Worm (Caenorhabditis elegans) whole organism, early embryonic: ENCODE data around the gene F16H6.3.
"Not testable (repeated sequence)": the region's sequence is repeated elsewhere in the genome, so short reads cannot be mapped to it uniquely, and the experiment has no call there.

Source experiments
- B0310.2 ChIP-seq: sonication (generic microtip); optimal IDR thresholded peaks from 2 replicates; lab custom pipeline; 2016; ENCODE audit warnings: mild to moderate bottlenecking, missing genetic modification characterization, missing compliant biosample characterization
- F13C5.2 ChIP-seq: sonication (generic microtip); optimal IDR thresholded peaks from 2 replicates; lab custom pipeline; 2017; ENCODE audit warnings: mild to moderate bottlenecking, missing genetic modification characterization, inconsistent platforms, missing compliant biosample characterization
- aly-1 ChIP-seq: sonication (generic microtip); optimal IDR thresholded peaks from 2 replicates; lab custom pipeline; 2016; ENCODE audit warnings: missing genetic modification characterization, missing compliant biosample characterization
- ama-1 ChIP-seq: fragments of 150-350 bp; optimal IDR thresholded peaks from 2 replicates; lab custom pipeline; 2014
- ceh-13 ChIP-seq: fragments of 200-800 bp; sonication (Bioruptor generic); optimal IDR thresholded peaks from 2 replicates; lab custom pipeline; 2018; ENCODE audit warnings: mild to moderate bottlenecking, missing genetic modification characterization, missing compliant biosample characterization
- ceh-36 ChIP-seq: sonication (generic microtip); optimal IDR thresholded peaks from 2 replicates; lab custom pipeline; 2016; ENCODE audit warnings: missing genetic modification characterization, inconsistent platforms, missing compliant biosample characterization
- ets-7 ChIP-seq: sonication (generic microtip); optimal IDR thresholded peaks from 2 replicates; lab custom pipeline; 2016; ENCODE audit warnings: missing genotype, missing genetic modification characterization, missing compliant biosample characterization
- flt-1 ChIP-seq: fragments of 200-800 bp; sonication (Bioruptor generic); IDR thresholded peaks from 2 replicates; pipeline ENCODE4 v1.3.6; 2022; ENCODE audit warnings: missing genetic modification characterization, missing compliant biosample characterization
- hmbx-1 ChIP-seq: sonication (generic microtip); optimal IDR thresholded peaks from 2 replicates; lab custom pipeline; 2016; ENCODE audit warnings: mild to moderate bottlenecking, missing genetic modification characterization, missing compliant biosample characterization
- hmg-4 ChIP-seq: fragments of 200-800 bp; sonication (Bioruptor generic); optimal IDR thresholded peaks from 2 replicates; lab custom pipeline; 2018; ENCODE audit warnings: mild to moderate bottlenecking, missing genetic modification characterization, missing compliant biosample characterization
- hnd-1 ChIP-seq: sonication (generic microtip); optimal IDR thresholded peaks from 2 replicates; lab custom pipeline; 2016; ENCODE audit warnings: missing genetic modification characterization, missing compliant biosample characterization
- pes-1 ChIP-seq: fragments of 200-800 bp; sonication (Bioruptor generic); IDR thresholded peaks from 2 replicates; pipeline ENCODE4 v1.3.6; 2022; ENCODE audit warnings: missing genetic modification reagents, missing genetic modification characterization, missing compliant biosample characterization
- scrt-1 ChIP-seq: fragments of 200-800 bp; sonication (Bioruptor generic); IDR thresholded peaks from 2 replicates; pipeline ENCODE4 v1.3.6; 2022; ENCODE audit warnings: missing genetic modification characterization, missing compliant biosample characterization
- sea-1 ChIP-seq: fragments of 200-800 bp; sonication (Bioruptor generic); conservative IDR thresholded peaks from 2 replicates; pipeline ENCODE4 v1.3.6; 2022; ENCODE audit warnings: missing genetic modification characterization, missing compliant biosample characterization
- tbx-11 ChIP-seq: fragments of 200-800 bp; sonication (Bioruptor generic); IDR thresholded peaks from 2 replicates; pipeline ENCODE4 v1.3.6; 2022; ENCODE audit warnings: missing genetic modification characterization, missing compliant biosample characterization
- tbx-37 ChIP-seq: fragments of 200-800 bp; sonication (Bioruptor generic); conservative IDR thresholded peaks from 2 replicates; pipeline ENCODE4 v1.3.6; 2022; ENCODE audit warnings: missing genetic modification reagents, missing genetic modification characterization, missing compliant biosample characterization
- tra-4 ChIP-seq: sonication (generic microtip); optimal IDR thresholded peaks from 2 replicates; lab custom pipeline; 2017; ENCODE audit warnings: missing genetic modification characterization, missing compliant biosample characterization

The F16H6.3 gene

ce11 chrV:18189181-18189580, 5.9 kb upstream of the F16H6.3 start, which contains the start of gene clec-246:
Gene clec-246 (plus strand): TSS chrV:18189481.
- TF ChIP-seq hnd-1 (tag; lab: Kevin White, UChicago) = no peak
- no peak for TF ChIP-seq F13C5.2 (tag; lab: Kevin White, UChicago)
- TF ChIP-seq scrt-1 (GFP tag; lab: Robert Waterston, UW) = no peak
- TF ChIP-seq B0310.2 = no peak
- TF ChIP-seq sea-1 (GFP tag; lab: Robert Waterston, UW) = no peak

- TF ChIP-seq scrt-1 (GFP tag; lab: Robert Waterston, UW) = no peak
- no peak for TF ChIP-seq ama-1 (lab: Kevin White, UChicago)
- TF ChIP-seq ceh-13 (GFP tag; lab: Kevin White, UChicago) = no peak
- TF ChIP-seq sea-1 (GFP tag; lab: Robert Waterston, UW) = no peak
- TF ChIP-seq aly-1 (tag; lab: Kevin White, UChicago) = no peak
- TF ChIP-seq hnd-1 (tag; lab: Kevin White, UChicago) = no peak
- no peak for TF ChIP-seq hmbx-1 (tag; lab: Kevin White, UChicago)
- no peak for TF ChIP-seq F13C5.2 (tag; lab: Kevin White, UChicago)
- TF ChIP-seq ets-7 (tag; lab: Kevin White, UChicago) = no peak
- no peak for TF ChIP-seq flt-1 (GFP tag; lab: Robert Waterston, UW)
- no peak for TF ChIP-seq ceh-36 (tag; lab: Kevin White, UChicago)
- no peak for TF ChIP-seq tra-4
- TF ChIP-seq pes-1 = no peak
- no peak for TF ChIP-seq tbx-11 (GFP tag; lab: Robert Waterston, UW)
- TF ChIP-seq hmg-4 (GFP tag; lab: Kevin White, UChicago) = no peak
Observed at ce11 chrV:18191128-18191527, 4.0 kb upstream of the F16H6.3 start, which contains the start of gene clec-42. Gene clec-42 (plus strand): TSS chrV:18191412.

- no peak for TF ChIP-seq tbx-11 (GFP tag; lab: Robert Waterston, UW)
- no peak for TF ChIP-seq aly-1 (tag; lab: Kevin White, UChicago)
- no peak for TF ChIP-seq B0310.2
- TF ChIP-seq scrt-1 (GFP tag; lab: Robert Waterston, UW) = no peak
- TF ChIP-seq hnd-1 (tag; lab: Kevin White, UChicago) = no peak
- no peak for TF ChIP-seq tbx-37 (GFP tag; lab: Robert Waterston, UW)
- TF ChIP-seq F13C5.2 (tag; lab: Kevin White, UChicago) = no peak
- TF ChIP-seq tra-4 = no peak
- TF ChIP-seq ceh-36 (tag; lab: Kevin White, UChicago) = no peak
- no peak for TF ChIP-seq hmbx-1 (tag; lab: Kevin White, UChicago)
- TF ChIP-seq hmg-4 (GFP tag; lab: Kevin White, UChicago) = no peak
Observed at ce11 chrV:18198421-18198820, 3.3 kb downstream of the F16H6.3 start, which contains the start of gene F16H6.4. Gene F16H6.4 (plus strand): TSS chrV:18198721.

ce11 chrV:18209071-18209470, 14.0 kb downstream of the F16H6.3 start, which contains the start of gene F16H6.7:
Gene F16H6.7 (minus strand): TSS chrV:18209171.
- TF ChIP-seq tbx-37 (GFP tag; lab: Robert Waterston, UW) = no peak
- TF ChIP-seq flt-1 (GFP tag; lab: Robert Waterston, UW) = no peak
- no peak for TF ChIP-seq tra-4
- TF ChIP-seq hmbx-1 (tag; lab: Kevin White, UChicago) = no peak
- TF ChIP-seq ceh-36 (tag; lab: Kevin White, UChicago) = no peak
- no peak for TF ChIP-seq F13C5.2 (tag; lab: Kevin White, UChicago)

- TF ChIP-seq ama-1 (lab: Kevin White, UChicago) = no peak
- no peak for TF ChIP-seq hmbx-1 (tag; lab: Kevin White, UChicago)
- no peak for TF ChIP-seq hnd-1 (tag; lab: Kevin White, UChicago)
- no peak for TF ChIP-seq tbx-11 (GFP tag; lab: Robert Waterston, UW)
- TF ChIP-seq aly-1 (tag; lab: Kevin White, UChicago) = no peak
- no peak for TF ChIP-seq hmg-4 (GFP tag; lab: Kevin White, UChicago)
- no peak for TF ChIP-seq pes-1
- no peak for TF ChIP-seq tbx-37 (GFP tag; lab: Robert Waterston, UW)
- TF ChIP-seq F13C5.2 (tag; lab: Kevin White, UChicago) = no peak
- no peak for TF ChIP-seq sea-1 (GFP tag; lab: Robert Waterston, UW)
- no peak for TF ChIP-seq B0310.2
Observed at ce11 chrV:18212848-18213247, 17.7 kb downstream of the F16H6.3 start.

- not testable (repeated sequence) for TF ChIP-seq hmbx-1 (tag; lab: Kevin White, UChicago); scrt-1 (GFP tag; lab: Robert Waterston, UW); ama-1 (lab: Kevin White, UChicago)
Observed at ce11 chrV:18216175-18216574, 21.1 kb downstream of the F16H6.3 start, which contains the start of gene F16H6.8. Gene F16H6.8 (minus strand): TSS chrV:18216275.

- not testable (repeated sequence) for TF ChIP-seq B0310.2; pes-1; flt-1 (GFP tag; lab: Robert Waterston, UW)
Observed at ce11 chrV:18216784-18217183, 21.7 kb downstream of the F16H6.3 start, which contains the start of gene F16H6.9. Gene F16H6.9 (plus strand): TSS chrV:18217084.

ce11 chrV:18224353-18224752, 29.2 kb downstream of the F16H6.3 start, which contains the start of gene F16H6.10:
Gene F16H6.10 (minus strand): TSS chrV:18224453.
- TF ChIP-seq ama-1 (lab: Kevin White, UChicago) (no peak), tbx-11 (GFP tag; lab: Robert Waterston, UW) (no peak), tbx-37 (GFP tag; lab: Robert Waterston, UW) (no peak), ceh-36 (tag; lab: Kevin White, UChicago) (no peak), ceh-13 (GFP tag; lab: Kevin White, UChicago) (no peak)
